Worm (Caenorhabditis elegans) whole organism, late embryonic: ENCODE measurements around the gene Y11D7A.3.

Source experiments
- ama-1 ChIP-seq: fragments of 150-350 bp; optimal IDR thresholded peaks from 2 replicates; lab custom pipeline; 2014
- mec-3 ChIP-seq: sonication (generic microtip); optimal IDR thresholded peaks from 2 replicates; lab custom pipeline; 2016; ENCODE audit warnings: borderline replicate concordance, missing genetic modification characterization, missing compliant biosample characterization
- pha-4 ChIP-seq: fragments of 150-350 bp; optimal IDR thresholded peaks from 2 replicates; lab custom pipeline; 2018; ENCODE audit warnings: missing biosample characterization, missing genetic modification reagents, missing genetic modification characterization
- pqm-1 ChIP-seq: sonication (generic microtip); optimal IDR thresholded peaks from 2 replicates; lab custom pipeline; 2016; ENCODE audit warnings: missing genetic modification characterization, missing compliant biosample characterization

- TF ChIP-seq pha-4 (tag; lab: Kevin White, UChicago): no peak
- no peak for TF ChIP-seq ama-1 (lab: Kevin White, UChicago)
- TF ChIP-seq pqm-1 (tag; lab: Kevin White, UChicago): no peak
- no peak for TF ChIP-seq mec-3 (tag; lab: Kevin White, UChicago)
Observed at ce11 chrIV:9214823-9215222, 18.1 kb upstream of the Y11D7A.3 start.
